Worm (Caenorhabditis elegans): ENCODE data around the gene ced-6.

ced-6 gene

DNA sequence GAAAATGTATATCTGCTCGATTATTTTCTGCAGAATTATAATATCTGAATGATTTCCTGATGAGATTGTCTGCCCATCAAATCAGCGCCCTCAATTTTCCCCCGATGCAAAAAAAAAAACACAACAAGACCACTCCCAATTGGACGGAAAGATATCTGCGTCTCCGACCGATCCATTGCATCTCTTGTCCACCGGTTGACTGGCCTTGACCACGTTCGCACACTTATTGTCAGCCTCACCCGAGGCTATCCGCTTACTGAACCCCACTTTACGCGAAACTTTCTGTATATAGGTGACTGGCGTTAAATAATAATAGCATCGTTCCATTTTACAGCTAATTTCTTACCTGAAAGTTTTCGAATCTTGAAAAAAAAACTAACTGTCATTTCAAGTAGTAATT lies 1.2 kb upstream of the ced-6 start:
- TF ChIP-seq lsy-2 (tag; optimal IDR thresholded peaks at IDR 0.05): no peak
- TF ChIP-seq lin-35 (GFP tag; optimal IDR thresholded peaks at IDR 0.05): peak in 1 of 2 experiments; percentile 25
- TF ChIP-seq blmp-1 (tag; optimal IDR thresholded peaks at IDR 0.05): peak; percentile 52
- TF ChIP-seq nhr-47 (tag; optimal IDR thresholded peaks at IDR 0.05): no peak
- no peak for TF ChIP-seq ceh-88 (GFP tag; IDR thresholded peaks at IDR 0.05)
- TF ChIP-seq ceh-8 (GFP tag; optimal IDR thresholded peaks at IDR 0.05): no peak
- no peak for TF ChIP-seq efl-1 (optimal IDR thresholded peaks at IDR 0.05)
- no peak for TF ChIP-seq efl-1 (GFP tag; optimal IDR thresholded peaks at IDR 0.05 in 1 of 2)
- TF ChIP-seq grh-1 (GFP tag; IDR thresholded peaks at IDR 0.05): no peak
- TF ChIP-seq dpl-1 (GFP tag; optimal IDR thresholded peaks at IDR 0.05): no peak
- no peak for TF ChIP-seq pag-3 (tag; optimal IDR thresholded peaks at IDR 0.05; ENCODE audit: borderline replicate concordance, insufficient read depth)
- no peak for TF ChIP-seq fkh-4 (tag; optimal IDR thresholded peaks at IDR 0.05; ENCODE audit: borderline replicate concordance)
- TF ChIP-seq nhr-90 (tag; optimal IDR thresholded peaks at IDR 0.05; ENCODE audit: poor library complexity): peak; percentile 23
- TF ChIP-seq ama-1 (optimal IDR thresholded peaks at IDR 0.05): no peak
- TF ChIP-seq lir-3 (tag; optimal IDR thresholded peaks at IDR 0.05; ENCODE audit: poor library complexity): no peak
- TF ChIP-seq C34B4.2 (tag; optimal IDR thresholded peaks at IDR 0.05): no peak
- TF ChIP-seq lin-39 (tag; optimal IDR thresholded peaks at IDR 0.05): no peak
- TF ChIP-seq egl-13 (tag; optimal IDR thresholded peaks at IDR 0.05): no peak
- no peak for TF ChIP-seq ceh-63 (GFP tag; optimal IDR thresholded peaks at IDR 0.05)
- no peak for TF ChIP-seq sup-37 (GFP tag; optimal IDR thresholded peaks at IDR 0.05)
- peak; percentile 59 for TF ChIP-seq lin-14 (GFP tag; optimal IDR thresholded peaks at IDR 0.05)
- peak; percentile 50 for TF ChIP-seq snu-23 (GFP tag; optimal IDR thresholded peaks at IDR 0.05)
- TF ChIP-seq rnt-1 (tag; optimal IDR thresholded peaks at IDR 0.05): peak; percentile 12
- TF ChIP-seq nhr-71 (tag; optimal IDR thresholded peaks at IDR 0.05): peak; percentile 6
- TF ChIP-seq elt-3 (tag; optimal IDR thresholded peaks at IDR 0.05): peak in 2 of 6 experiments; percentile 3 to 44
- peak; percentile 71 for TF ChIP-seq nhr-85 (tag)
- TF ChIP-seq mdl-1 (tag; optimal IDR thresholded peaks at IDR 0.05): no peak
- peak; percentile 53 for TF ChIP-seq mep-1 (tag; optimal IDR thresholded peaks at IDR 0.05)
- peak; percentile 36 for TF ChIP-seq nhr-20 (tag; optimal IDR thresholded peaks at IDR 0.05)

DNA sequence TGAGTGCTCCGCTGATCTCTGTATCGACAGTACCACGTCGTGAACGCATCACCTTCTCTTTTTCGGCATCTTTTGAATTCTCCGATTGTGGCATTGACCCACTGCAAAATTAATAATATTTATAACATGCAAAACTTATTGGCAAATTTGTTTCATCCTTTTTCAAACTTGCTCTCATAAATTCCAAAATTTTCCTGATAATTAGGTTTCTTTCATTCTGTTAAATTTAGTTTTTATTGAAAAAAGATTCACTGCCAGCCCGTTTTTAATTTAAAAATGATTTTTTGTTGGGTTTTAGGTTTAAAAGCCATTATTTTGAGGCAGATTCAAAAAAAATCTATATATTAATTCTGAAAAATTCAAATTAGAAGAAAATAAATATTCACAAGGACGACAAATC lies 4.4 kb downstream of the ced-6 start, which contains the start of gene wdr-37:
TSS of gene wdr-37 (minus strand) at position 101 of the 400 bp plus-strand sequence.
- no peak for TF ChIP-seq ces-1 (GFP tag; optimal IDR thresholded peaks at IDR 0.05)
- TF ChIP-seq nhr-28 (tag; optimal IDR thresholded peaks at IDR 0.05): no peak
- TF ChIP-seq unc-98 (GFP tag; IDR thresholded peaks at IDR 0.05): no peak
- TF ChIP-seq nhr-12 (tag; optimal IDR thresholded peaks at IDR 0.05): no peak
- no peak for TF ChIP-seq snu-23 (GFP tag; optimal IDR thresholded peaks at IDR 0.05)
- no peak for TF ChIP-seq blmp-1 (tag; optimal IDR thresholded peaks at IDR 0.05)
- TF ChIP-seq lin-15B (tag; optimal IDR thresholded peaks at IDR 0.05): no peak
- no peak for TF ChIP-seq nhr-76 (tag; optimal IDR thresholded peaks at IDR 0.05)
- TF ChIP-seq irx-1 (tag; optimal IDR thresholded peaks at IDR 0.05): no peak
- TF ChIP-seq egl-27 (tag; optimal IDR thresholded peaks at IDR 0.05): no peak
- no peak for TF ChIP-seq zip-4 (GFP tag; optimal IDR thresholded peaks at IDR 0.05)
- no peak for TF ChIP-seq C04F5.9 (tag; optimal IDR thresholded peaks at IDR 0.05)
- no peak for TF ChIP-seq aha-1 (tag; optimal IDR thresholded peaks at IDR 0.05)
- no peak for TF ChIP-seq aly-2 (tag; optimal IDR thresholded peaks at IDR 0.05)
- no peak for TF ChIP-seq C16A3.4 (tag; optimal IDR thresholded peaks at IDR 0.05)

Measured in whole organism, L1 larva.